Fruit fly (Drosophila melanogaster): ENCODE results near the gene Tango14.
A peak's percentile ranks its signal among the peaks of the same experiment; 100 is the strongest.

The Tango14 gene

DNA sequence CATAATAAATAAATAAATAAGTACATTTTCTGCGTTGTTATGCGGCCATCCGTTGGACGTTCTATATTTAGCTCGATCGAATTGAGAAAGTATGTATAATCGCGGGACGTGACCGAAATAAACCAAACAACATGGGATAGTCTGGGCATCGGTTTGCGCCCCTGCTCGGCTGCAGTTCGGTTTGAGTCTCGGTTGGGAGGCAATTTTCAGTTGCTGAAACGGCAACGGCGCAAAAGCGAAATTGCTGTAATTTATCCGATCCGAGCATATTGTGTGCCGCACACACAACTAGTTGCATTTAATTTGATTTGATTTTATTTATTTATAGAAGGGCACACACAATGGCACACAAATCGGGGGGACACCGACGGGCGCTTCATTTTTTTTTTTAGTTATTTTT is 40.3 kb upstream of the Tango14 start (continued):
- TF ChIP-seq CG15073 (GFP tag; optimal IDR thresholded peaks at IDR 0.05) (no peak), E2f2 (GFP tag; IDR thresholded peaks at IDR 0.05) (peak; percentile 11; the same call in 1 of the 2 replicates), CG3847 (GFP tag; IDR thresholded peaks at IDR 0.05) (0 out of 2 replicates have a peak, but pooled peaks have one; percentile 7), shn (GFP tag; optimal IDR thresholded peaks at IDR 0.05) (no peak), HLH54F (GFP tag; optimal IDR thresholded peaks at IDR 0.05) (no peak), zfh2 (GFP tag; optimal IDR thresholded peaks at IDR 0.05) (no peak), CG12769 (tag; optimal IDR thresholded peaks at IDR 0.05) (peak; percentile 91), stwl (tag; optimal IDR thresholded peaks at IDR 0.05) (peak; percentile 7), YL-1 (GFP tag; optimal IDR thresholded peaks at IDR 0.05) (peak; percentile 2)

DNA sequence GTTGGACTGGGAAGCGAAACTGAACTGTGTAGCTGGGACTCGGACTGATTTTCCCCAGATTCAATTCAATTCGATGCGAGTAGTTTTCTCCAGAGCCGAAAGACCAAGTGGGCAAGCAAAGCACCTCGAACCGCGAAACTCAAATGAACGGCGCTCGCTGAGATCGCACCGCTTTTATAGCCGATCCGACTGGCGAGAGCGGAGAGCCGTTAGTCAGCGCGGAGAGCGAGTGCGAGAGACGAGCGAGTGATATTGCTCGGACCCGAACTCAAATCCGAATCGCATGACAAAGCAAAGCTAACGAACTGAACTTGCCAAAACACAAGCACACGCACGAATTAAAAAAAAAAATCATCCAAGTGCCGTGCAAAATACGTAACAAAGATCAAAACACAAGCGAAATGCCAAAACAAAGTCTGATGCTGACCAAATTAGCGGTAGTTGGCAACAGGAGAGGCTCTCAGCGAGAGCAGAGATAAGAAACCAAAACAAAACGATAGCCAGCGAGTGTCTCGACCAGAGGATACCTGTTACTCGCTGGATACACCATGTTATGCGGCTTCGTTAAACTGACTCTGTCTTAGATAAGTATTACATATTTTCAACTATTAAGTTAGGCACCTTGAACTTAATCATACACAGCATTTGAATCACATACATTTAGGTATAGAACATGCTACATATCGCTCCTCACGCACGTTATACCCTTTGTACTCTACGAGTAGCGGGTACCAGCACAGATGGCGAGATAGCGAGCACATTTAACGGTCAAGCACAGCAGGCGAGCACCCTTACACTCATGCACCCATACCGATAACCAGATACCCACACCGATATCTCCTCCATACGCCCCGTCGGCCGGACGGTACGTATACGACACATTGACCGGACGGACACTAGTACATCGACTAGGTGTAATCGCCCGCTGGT is 39.3 kb upstream of the Tango14 start:
- no peak for TF ChIP-seq pfk (GFP tag; optimal IDR thresholded peaks at IDR 0.05)
- peak; percentile 55 for TF ChIP-seq zen (tag; optimal IDR thresholded peaks at IDR 0.05)
- TF ChIP-seq luna (GFP tag; optimal IDR thresholded peaks at IDR 0.05) = no peak
- TF ChIP-seq lilli (GFP tag; optimal IDR thresholded peaks at IDR 0.05) = peak; percentile 85
- peak; percentile 13 for TF ChIP-seq repo (GFP tag; optimal IDR thresholded peaks at IDR 0.05)
- TF ChIP-seq H15 (GFP tag; IDR thresholded peaks at IDR 0.05) = peak; percentile 47; the same call in 2 of the 3 replicates
- no peak for TF ChIP-seq fd64A (GFP tag; optimal IDR thresholded peaks at IDR 0.05)
- TF ChIP-seq CG10321 (GFP tag; IDR thresholded peaks at IDR 0.05) = no peak
- TF ChIP-seq CG16813 (GFP tag; IDR thresholded peaks at IDR 0.05; ENCODE audit: partially characterized antibody) = no peak
- TF ChIP-seq PHDP (tag; optimal IDR thresholded peaks at IDR 0.05) = peak; percentile 81
- TF ChIP-seq Kr (GFP tag; optimal IDR thresholded peaks at IDR 0.05) = no peak
- TF ChIP-seq CG32772 (GFP tag; IDR thresholded peaks at IDR 0.05) = peak; percentile 76
- TF ChIP-seq Nf-YC (tag; optimal IDR thresholded peaks at IDR 0.05) = peak; percentile 6
- TF ChIP-seq CG4328 (GFP tag; optimal IDR thresholded peaks at IDR 0.05) = no peak
- no peak for TF ChIP-seq yki (optimal IDR thresholded peaks at IDR 0.05)
- peak; percentile 84 for TF ChIP-seq gem (tag; optimal IDR thresholded peaks at IDR 0.05)
- no peak for TF ChIP-seq Scr (GFP tag; IDR thresholded peaks at IDR 0.05; ENCODE audit: partially characterized antibody)
- TF ChIP-seq TFAM (GFP tag; optimal IDR thresholded peaks at IDR 0.05) = no peak
- TF ChIP-seq trh (GFP tag; optimal IDR thresholded peaks at IDR 0.05) = peak; percentile 12
- TF ChIP-seq Hsf (GFP tag; optimal IDR thresholded peaks at IDR 0.05) = peak; percentile 80
- peak; percentile 88 for TF ChIP-seq Hmr (GFP tag; optimal IDR thresholded peaks at IDR 0.05)
- peak; percentile 46; the same call in 1 of the 3 replicates for TF ChIP-seq jigr1 (GFP tag; IDR thresholded peaks at IDR 0.05)
- TF ChIP-seq CG10565 (GFP tag; optimal IDR thresholded peaks at IDR 0.05) = no peak
- 0 out of 2 replicates have a peak, but pooled peaks have one; percentile 6 for TF ChIP-seq sens-2 (GFP tag; IDR thresholded peaks at IDR 0.05)
- TF ChIP-seq CG1832 (GFP tag; optimal IDR thresholded peaks at IDR 0.05) = no peak
- TF ChIP-seq CG12219 (GFP tag; optimal IDR thresholded peaks at IDR 0.05) = peak; percentile 58
- no peak for TF ChIP-seq CG31365 (tag; optimal IDR thresholded peaks at IDR 0.05)
- peak; percentile 59 for TF ChIP-seq tx (GFP tag; optimal IDR thresholded peaks at IDR 0.05)
- peak; percentile 33 for TF ChIP-seq Vsx1 (GFP tag; optimal IDR thresholded peaks at IDR 0.05)
- TF ChIP-seq cg (GFP tag; optimal IDR thresholded peaks at IDR 0.05) = peak; percentile 14
- TF ChIP-seq CG13624 (GFP tag; optimal IDR thresholded peaks at IDR 0.05) = peak; percentile 74
- TF ChIP-seq al (GFP tag; IDR thresholded peaks at IDR 0.05) = peak; percentile 81
- TF ChIP-seq cwo (GFP tag; optimal IDR thresholded peaks at IDR 0.05) = peak; percentile 85
- TF ChIP-seq Atf-2 (GFP tag; optimal IDR thresholded peaks at IDR 0.05) = peak; percentile 57
- TF ChIP-seq Hr3 (GFP tag; optimal IDR thresholded peaks at IDR 0.05) = peak; percentile 59
- TF ChIP-seq Jarid2 (GFP tag; optimal IDR thresholded peaks at IDR 0.05) = peak; percentile 70
- TF ChIP-seq Atf3 (GFP tag; optimal IDR thresholded peaks at IDR 0.05) = peak; percentile 41
- peak; percentile 55 for TF ChIP-seq NfI (GFP tag; optimal IDR thresholded peaks at IDR 0.05)
- TF ChIP-seq CG3726 (GFP tag; IDR thresholded peaks at IDR 0.05) = 0 out of 3 replicates have a peak, but pooled peaks have one; percentile 55
